Worm (Caenorhabditis elegans): Measurements from ENCODE around the gene gur-5.

- TF ChIP-seq flh-1 (GFP tag; optimal IDR thresholded peaks at IDR 0.05) (no peak), blmp-1 (tag; optimal IDR thresholded peaks at IDR 0.05) (no peak), lsy-2 (tag; optimal IDR thresholded peaks at IDR 0.05) (no peak), unc-62 (GFP tag; optimal IDR thresholded peaks at IDR 0.05) (no peak), sptf-1 (tag; optimal IDR thresholded peaks at IDR 0.05) (no peak), cnd-1 (tag; optimal IDR thresholded peaks at IDR 0.05) (no peak), elt-1 (tag; optimal IDR thresholded peaks at IDR 0.05; ENCODE audit: borderline replicate concordance, insufficient read depth) (no peak), mab-5 (tag; optimal IDR thresholded peaks at IDR 0.05) (no peak), snpc-4 (tag; optimal IDR thresholded peaks at IDR 0.05) (no peak), ces-1 (GFP tag; optimal IDR thresholded peaks at IDR 0.05) (no peak), nhr-28 (tag; optimal IDR thresholded peaks at IDR 0.05) (no peak)
Observed at ce11 chrII:5335370-5336034, 50.4 kb downstream of the gur-5 start.
